Worm (Caenorhabditis elegans) whole organism, L1 larva: ENCODE results near the gene C33H5.1.
A peak's percentile ranks its signal among the peaks of the same experiment; 100 is the strongest.

Source experiments
- C16A3.4 ChIP-seq: fragments of 150-350 bp; optimal IDR thresholded peaks from 2 replicates; lab custom pipeline; 2014; ENCODE audit warnings: missing biosample characterization, missing genetic modification characterization
- hlh-4 ChIP-seq: sonication (generic microtip); optimal IDR thresholded peaks from 2 replicates; lab custom pipeline; 2016; ENCODE audit warnings: mild to moderate bottlenecking, missing genetic modification characterization, missing compliant biosample characterization
- jun-1 ChIP-seq: fragments of 150-350 bp; optimal IDR thresholded peaks from 2 replicates; lab custom pipeline; 2014; ENCODE audit warnings: missing biosample characterization, missing genetic modification reagents, missing genetic modification characterization
- lin-35 ChIP-seq, 2 experiments: fragments of 150-350 bp; optimal IDR thresholded peaks; 2 replicates each; lab custom pipeline; 2014; ENCODE audit warnings: missing biosample characterization in 2 of 2, missing genetic modification characterization in 2 of 2, missing genetic modification reagents in 2 of 2
- lsy-2 ChIP-seq, 2 experiments: fragments of 150-350 bp; optimal IDR thresholded peaks; 2 replicates each; lab custom pipeline; 2014; ENCODE audit warnings: missing biosample characterization in 2 of 2, missing genetic modification characterization in 2 of 2
- mep-1 ChIP-seq: fragments of 150-350 bp; optimal IDR thresholded peaks from 2 replicates; lab custom pipeline; 2014; ENCODE audit warnings: missing biosample characterization, missing genetic modification characterization
- nhr-47 ChIP-seq: sonication (generic microtip); optimal IDR thresholded peaks from 2 replicates; lab custom pipeline; 2016; ENCODE audit warnings: mild to moderate bottlenecking, missing genetic modification characterization, moderate library complexity, missing compliant biosample characterization
- nhr-85 ChIP-seq: sonication (generic microtip); peaks from one replicate; lab custom pipeline; 2016; ENCODE audit warnings: missing genetic modification characterization, inconsistent platforms, missing compliant biosample characterization
- snpc-4 ChIP-seq: fragments of 150-350 bp; optimal IDR thresholded peaks from 2 replicates; lab custom pipeline; 2014; ENCODE audit warnings: missing biosample characterization, missing genetic modification characterization
- unc-30 ChIP-seq: sonication (generic microtip); optimal IDR thresholded peaks from 2 replicates; lab custom pipeline; 2017; ENCODE audit warnings: missing biosample characterization, missing genetic modification characterization
- ztf-11 ChIP-seq, 2 experiments: sonication (generic microtip); optimal IDR thresholded peaks; 2 replicates each; lab custom pipeline; 2016 to 2017; ENCODE audit warnings: missing genetic modification characterization in 2 of 2, missing biosample characterization in 1 of 2, missing compliant biosample characterization in 1 of 2

- no peak for TF ChIP-seq snpc-4 (tag; lab: Kevin White, UChicago)
- no peak for TF ChIP-seq nhr-85 (tag; lab: Kevin White, UChicago)
- TF ChIP-seq nhr-47: no peak
- no peak for TF ChIP-seq jun-1 (tag; lab: Kevin White, UChicago)
- TF ChIP-seq ztf-11 (tag; optimal IDR thresholded peaks at IDR 0.05; lab: Kevin White, UChicago): no peak
- TF ChIP-seq lsy-2 (tag; optimal IDR thresholded peaks at IDR 0.05; lab: Kevin White, UChicago): peak in 1 of 2 experiments; percentile 46
- no peak for TF ChIP-seq lin-35 (GFP tag; optimal IDR thresholded peaks at IDR 0.05; lab: Kevin White, UChicago)
- TF ChIP-seq unc-30 (tag; lab: Kevin White, UChicago): no peak
- peak; percentile 31 for TF ChIP-seq mep-1
- TF ChIP-seq C16A3.4 (tag; lab: Kevin White, UChicago): peak; percentile 2
- no peak for TF ChIP-seq hlh-4 (tag; lab: Kevin White, UChicago)
Measured at ce11 chrIV:7830151-7830550, 21.4 kb downstream of the C33H5.1 start, which contains the start of gene mvb-12.
